Fruit fly (Drosophila melanogaster) whole organism: ENCODE measurements around the gene poe.

Experiments
- CG8478 ChIP-seq: fragments of >200 bp; optimal IDR thresholded peaks from 2 replicates; lab custom pipeline; 2018; ENCODE audit warnings: inconsistent platforms
- Dll ChIP-seq: fragments of >200 bp; optimal IDR thresholded peaks from 2 replicates; lab custom pipeline; 2017
- EcR ChIP-seq, 2 experiments: fragments of >200 bp; optimal IDR thresholded peaks; 2 replicates each; lab custom pipeline; 2017; ENCODE audit warnings: missing biosample characterization in 2 of 2, missing genetic modification characterization in 2 of 2, missing genetic modification reagents in 2 of 2
- pan ChIP-seq: fragments of >200 bp; optimal IDR thresholded peaks from 2 replicates; lab custom pipeline; 2017
- psq ChIP-seq: fragments of >200 bp; optimal IDR thresholded peaks from 2 replicates; lab custom pipeline; 2017
- usp ChIP-seq: fragments of >200 bp; optimal IDR thresholded peaks from 2 replicates; lab custom pipeline; 2017; ENCODE audit warnings: missing biosample characterization, missing genetic modification characterization, mixed read lengths

dm6 chr2L:8010602-8011455 is 60.6 kb downstream of the poe start, which contains the start of the genes Glyat and Tg:
- TF ChIP-seq EcR (GFP tag; optimal IDR thresholded peaks at IDR 0.05; lab: Kevin White, UChicago): no peak
- TF ChIP-seq usp (GFP tag; lab: Kevin White, UChicago): no peak
- no peak for TF ChIP-seq Dll (lab: Kevin White, UChicago)
- TF ChIP-seq psq: no peak
- no peak for TF ChIP-seq pan (lab: Kevin White, UChicago)
- TF ChIP-seq CG8478: no peak
